Worm (Caenorhabditis elegans) whole organism, L1 larva: ENCODE data around the gene F44E2.6.
A peak's percentile ranks its signal among the peaks of the same experiment; 100 is the strongest.

Source experiments
- C34B4.2 ChIP-seq: sonication (generic microtip); optimal IDR thresholded peaks from 2 replicates; lab custom pipeline; 2017; ENCODE audit warnings: mild to moderate bottlenecking, missing genetic modification characterization, missing compliant biosample characterization
- F16B12.6 ChIP-seq: fragments of 150-350 bp; optimal IDR thresholded peaks from 2 replicates; lab custom pipeline; 2014; ENCODE audit warnings: missing biosample characterization, missing genetic modification characterization
- Y116A8C.19 ChIP-seq: sonication (generic microtip); optimal IDR thresholded peaks from 2 replicates; lab custom pipeline; 2016; ENCODE audit warnings: missing compliant biosample characterization, missing genetic modification characterization, borderline replicate concordance
- aha-1 ChIP-seq: fragments of 150-350 bp; optimal IDR thresholded peaks from 2 replicates; lab custom pipeline; 2014; ENCODE audit warnings: missing biosample characterization, missing genetic modification characterization
- alr-1 ChIP-seq: fragments of 200-800 bp; sonication (Bioruptor generic); optimal IDR thresholded peaks from 2 replicates; lab custom pipeline; 2018; ENCODE audit warnings: borderline replicate concordance, mild to moderate bottlenecking, missing genetic modification characterization, missing compliant biosample characterization
- aly-2 ChIP-seq: fragments of 150-350 bp; optimal IDR thresholded peaks from 2 replicates; lab custom pipeline; 2014; ENCODE audit warnings: missing biosample characterization, missing genetic modification characterization
- ama-1 ChIP-seq: fragments of 150-350 bp; optimal IDR thresholded peaks from 2 replicates; lab custom pipeline; 2014
- blmp-1 ChIP-seq: fragments of 150-350 bp; optimal IDR thresholded peaks from 2 replicates; lab custom pipeline; 2014; ENCODE audit warnings: missing biosample characterization, missing genetic modification characterization
- ceh-8 ChIP-seq: fragments of 200-800 bp; sonication (Bioruptor generic); optimal IDR thresholded peaks from 2 replicates; lab custom pipeline; 2018; ENCODE audit warnings: mild to moderate bottlenecking, missing genetic modification characterization, moderate library complexity, missing compliant biosample characterization
- ceh-82 ChIP-seq, 3 experiments: fragments of 150-350 bp in 1 of 3; sonication (generic microtip) in 2 of 3; optimal IDR thresholded peaks; 2 replicates each; lab custom pipeline; 2014 to 2017; ENCODE audit warnings: missing biosample characterization in 3 of 3, missing genetic modification characterization in 3 of 3
- ceh-90 ChIP-seq: sonication (generic microtip); optimal IDR thresholded peaks from 2 replicates; lab custom pipeline; 2016; ENCODE audit warnings: missing genetic modification characterization, missing compliant biosample characterization
- elt-2 ChIP-seq: sonication (generic microtip); optimal IDR thresholded peaks from 2 replicates; lab custom pipeline; 2016; ENCODE audit warnings: missing genetic modification characterization, mild to moderate bottlenecking, inconsistent platforms, missing compliant biosample characterization, missing genetic modification reagents
- elt-3 ChIP-seq, 6 experiments: fragments of 150-350 bp in 1 of 6; sonication (generic microtip); optimal IDR thresholded peaks; 2 replicates each; lab custom pipeline; 2017 to 2018; ENCODE audit warnings: missing biosample characterization in 6 of 6, missing genetic modification characterization in 6 of 6, inconsistent platforms in 1 of 6
- ets-5 ChIP-seq: fragments of 200-800 bp; sonication (Bioruptor generic); IDR thresholded peaks from 2 replicates; pipeline ENCODE4 v1.3.6; 2022; ENCODE audit warnings: missing genetic modification characterization, missing compliant biosample characterization
- fkh-4 ChIP-seq: sonication (generic microtip); optimal IDR thresholded peaks from 2 replicates; lab custom pipeline; 2016; ENCODE audit warnings: missing compliant biosample characterization, missing genetic modification characterization, borderline replicate concordance
- fos-1 ChIP-seq: fragments of 150-350 bp; optimal IDR thresholded peaks from 2 replicates; lab custom pipeline; 2014; ENCODE audit warnings: missing biosample characterization, missing genetic modification characterization
- grh-1 ChIP-seq: fragments of 200-800 bp; sonication (Bioruptor generic); IDR thresholded peaks from 2 replicates; pipeline ENCODE4 v1.3.6; 2022; ENCODE audit warnings: missing genetic modification reagents, missing genetic modification characterization, missing compliant biosample characterization
- hlh-17 ChIP-seq: fragments of 200-800 bp; sonication (Bioruptor generic); optimal IDR thresholded peaks from 2 replicates; lab custom pipeline; 2018; ENCODE audit warnings: missing genetic modification characterization, mild to moderate bottlenecking, missing compliant biosample characterization, moderate library complexity, borderline replicate concordance
- hlh-4 ChIP-seq: sonication (generic microtip); optimal IDR thresholded peaks from 2 replicates; lab custom pipeline; 2016; ENCODE audit warnings: mild to moderate bottlenecking, missing genetic modification characterization, missing compliant biosample characterization
- irx-1 ChIP-seq: sonication (generic microtip); optimal IDR thresholded peaks from 2 replicates; lab custom pipeline; 2016; ENCODE audit warnings: missing genetic modification characterization, missing compliant biosample characterization
- isw-1 ChIP-seq: fragments of 200-800 bp; sonication (Bioruptor generic); IDR thresholded peaks from 2 replicates; pipeline ENCODE4 v1.3.6; 2022; ENCODE audit warnings: missing genetic modification characterization, missing compliant biosample characterization
- jun-1 ChIP-seq: fragments of 150-350 bp; optimal IDR thresholded peaks from 2 replicates; lab custom pipeline; 2014; ENCODE audit warnings: missing biosample characterization, missing genetic modification reagents, missing genetic modification characterization
- lin-13 ChIP-seq: fragments of 150-350 bp; optimal IDR thresholded peaks from 2 replicates; lab custom pipeline; 2014; ENCODE audit warnings: missing biosample characterization, missing genetic modification reagents, missing genetic modification characterization
- lin-14 ChIP-seq: fragments of 200-800 bp; sonication (Bioruptor generic); optimal IDR thresholded peaks from 2 replicates; lab custom pipeline; 2018; ENCODE audit warnings: mild to moderate bottlenecking, missing genetic modification characterization, moderate library complexity, missing compliant biosample characterization
- lin-15B ChIP-seq: fragments of 150-350 bp; sonication (generic microtip); optimal IDR thresholded peaks from 3 replicates; lab custom pipeline; 2014; ENCODE audit warnings: missing biosample characterization, missing genetic modification characterization
- lin-35 ChIP-seq, 2 experiments: fragments of 150-350 bp; optimal IDR thresholded peaks; 2 replicates each; lab custom pipeline; 2014; ENCODE audit warnings: missing biosample characterization in 2 of 2, missing genetic modification characterization in 2 of 2, missing genetic modification reagents in 2 of 2
- lin-39 ChIP-seq: fragments of 150-350 bp; optimal IDR thresholded peaks from 2 replicates; lab custom pipeline; 2014; ENCODE audit warnings: missing biosample characterization, missing genetic modification reagents, missing genetic modification characterization
- lir-3 ChIP-seq: sonication (generic microtip); optimal IDR thresholded peaks from 2 replicates; lab custom pipeline; 2016; ENCODE audit warnings: mild to moderate bottlenecking, missing genetic modification characterization, moderate library complexity, missing compliant biosample characterization; ENCODE audit not compliant: poor library complexity
- mdl-1 ChIP-seq, 2 experiments: fragments of 150-350 bp; optimal IDR thresholded peaks; 2 replicates each; lab custom pipeline; 2014 to 2017; ENCODE audit warnings: missing biosample characterization in 2 of 2, missing genetic modification characterization in 2 of 2, inconsistent platforms in 1 of 2
- mef-2 ChIP-seq: fragments of 150-350 bp; optimal IDR thresholded peaks from 2 replicates; lab custom pipeline; 2014; ENCODE audit warnings: missing biosample characterization, missing genetic modification characterization
- mep-1 ChIP-seq: fragments of 150-350 bp; optimal IDR thresholded peaks from 2 replicates; lab custom pipeline; 2014; ENCODE audit warnings: missing biosample characterization, missing genetic modification characterization
- nhr-11 ChIP-seq: fragments of 150-350 bp; optimal IDR thresholded peaks from 2 replicates; lab custom pipeline; 2014; ENCODE audit warnings: missing biosample characterization, missing genetic modification characterization
- nhr-12 ChIP-seq: sonication (generic microtip); optimal IDR thresholded peaks from 2 replicates; lab custom pipeline; 2017; ENCODE audit warnings: missing biosample characterization, missing genetic modification characterization
- nhr-19 ChIP-seq: fragments of 200-800 bp; sonication (Bioruptor generic); conservative IDR thresholded peaks from 2 replicates; pipeline ENCODE4 v1.3.6; 2022; ENCODE audit warnings: missing genetic modification characterization, missing compliant biosample characterization
- nhr-71 ChIP-seq: sonication (generic microtip); optimal IDR thresholded peaks from 2 replicates; lab custom pipeline; 2016; ENCODE audit warnings: mild to moderate bottlenecking, missing genetic modification characterization, moderate library complexity, missing compliant biosample characterization
- nhr-77 ChIP-seq: fragments of 150-350 bp; optimal IDR thresholded peaks from 2 replicates; lab custom pipeline; 2014; ENCODE audit warnings: missing biosample characterization, missing genetic modification characterization
- nhr-84 ChIP-seq: sonication (generic microtip); optimal IDR thresholded peaks from 2 replicates; lab custom pipeline; 2017; ENCODE audit warnings: missing biosample characterization, missing genetic modification characterization
- pag-3 ChIP-seq: sonication (generic microtip); optimal IDR thresholded peaks from 2 replicates; lab custom pipeline; 2017; ENCODE audit warnings: missing genetic modification characterization, mild to moderate bottlenecking, missing compliant biosample characterization, antibody characterized with exemption, borderline replicate concordance; ENCODE audit not compliant: insufficient read depth
- pqm-1 ChIP-seq: sonication (generic microtip); optimal IDR thresholded peaks from 3 replicates; lab custom pipeline; 2017; ENCODE audit warnings: missing biosample characterization, missing genetic modification characterization
- rnt-1 ChIP-seq: sonication (generic microtip); optimal IDR thresholded peaks from 2 replicates; lab custom pipeline; 2016; ENCODE audit warnings: mild to moderate bottlenecking, missing genetic modification characterization, moderate library complexity, missing compliant biosample characterization
- skn-1 ChIP-seq: fragments of 150-350 bp; optimal IDR thresholded peaks from 2 replicates; lab custom pipeline; 2014; ENCODE audit warnings: missing biosample characterization, missing genetic modification characterization
- snpc-4 ChIP-seq: fragments of 150-350 bp; optimal IDR thresholded peaks from 2 replicates; lab custom pipeline; 2014; ENCODE audit warnings: missing biosample characterization, missing genetic modification characterization
- snu-23 ChIP-seq: sonication (generic microtip); optimal IDR thresholded peaks from 2 replicates; lab custom pipeline; 2016; ENCODE audit warnings: missing genetic modification characterization, missing compliant biosample characterization
- swsn-7 ChIP-seq: sonication (generic microtip); optimal IDR thresholded peaks from 2 replicates; lab custom pipeline; 2016; ENCODE audit warnings: missing genetic modification characterization, missing compliant biosample characterization
- tlp-1 ChIP-seq: fragments of 150-350 bp; optimal IDR thresholded peaks from 2 replicates; lab custom pipeline; 2014; ENCODE audit warnings: missing biosample characterization, missing genetic modification characterization
- unc-62 ChIP-seq: fragments of 150-350 bp; optimal IDR thresholded peaks from 2 replicates; lab custom pipeline; 2014; ENCODE audit warnings: missing biosample characterization, missing genetic modification reagents, missing genetic modification characterization
- unc-86 ChIP-seq: sonication (generic microtip); optimal IDR thresholded peaks from 2 replicates; lab custom pipeline; 2016; ENCODE audit warnings: missing genetic modification characterization, missing compliant biosample characterization
- vab-15 ChIP-seq: sonication (generic microtip); optimal IDR thresholded peaks from 2 replicates; lab custom pipeline; 2017; ENCODE audit warnings: missing genotype, mild to moderate bottlenecking, missing genetic modification characterization, missing compliant biosample characterization
- zag-1 ChIP-seq: fragments of 150-350 bp; optimal IDR thresholded peaks from 2 replicates; lab custom pipeline; 2014; ENCODE audit warnings: missing biosample characterization, missing genetic modification characterization
- zip-4 ChIP-seq: fragments of 200-800 bp; sonication (Bioruptor generic); optimal IDR thresholded peaks from 2 replicates; lab custom pipeline; 2018; ENCODE audit warnings: mild to moderate bottlenecking, missing genetic modification characterization, moderate library complexity, missing compliant biosample characterization
- ztf-11 ChIP-seq, 2 experiments: sonication (generic microtip); optimal IDR thresholded peaks; 2 replicates each; lab custom pipeline; 2016 to 2017; ENCODE audit warnings: missing genetic modification characterization in 2 of 2, missing biosample characterization in 1 of 2, missing compliant biosample characterization in 1 of 2

Gene F44E2.6

ce11 chrIII:8799964-8800795, 44.8 kb downstream of the F44E2.6 start, which contains the start of gene F54F2.6:
Gene F54F2.6 (minus strand): TSS chrIII:8800701.
- TF ChIP-seq hlh-4 (tag; lab: Kevin White, UChicago) (no peak), fos-1 (tag; lab: Kevin White, UChicago) (peak; percentile 92), elt-3 (tag; optimal IDR thresholded peaks at IDR 0.05; lab: Kevin White, UChicago) (peak in 1 of 6 experiments; percentile 23), rnt-1 (peak; percentile 86), F16B12.6 (tag; lab: Kevin White, UChicago) (peak; percentile 8), unc-86 (tag; lab: Kevin White, UChicago) (peak; percentile 98), grh-1 (peak; percentile 55; the same call in 1 of the 2 replicates), irx-1 (peak; percentile 89), pqm-1 (tag; lab: Kevin White, UChicago) (no peak), aly-2 (peak; percentile 74), nhr-19 (GFP tag; lab: Robert Waterston, UW) (peak; percentile 90), zag-1 (peak; percentile 71), lin-14 (GFP tag; lab: Kevin White, UChicago) (peak; percentile 100), lin-13 (GFP tag; lab: Kevin White, UChicago) (peak; percentile 90), nhr-12 (no peak), lin-15B (no peak), tlp-1 (tag; lab: Kevin White, UChicago) (no peak), vab-15 (tag; lab: Kevin White, UChicago) (peak; percentile 92), ceh-8 (GFP tag; lab: Kevin White, UChicago) (peak; percentile 67), fkh-4 (peak; percentile 79), mep-1 (tag; lab: Kevin White, UChicago) (peak; percentile 95), mdl-1 (tag; optimal IDR thresholded peaks at IDR 0.05; lab: Kevin White, UChicago) (peak; percentile 64 to 94), ets-5 (GFP tag; lab: Robert Waterston, UW) (no peak), ceh-82 (tag; optimal IDR thresholded peaks at IDR 0.05; lab: Kevin White, UChicago) (peak; percentile 74 to 86 (median 75)), unc-62 (GFP tag; lab: Kevin White, UChicago) (peak; percentile 69), hlh-17 (GFP tag; lab: Kevin White, UChicago) (no peak), jun-1 (tag; lab: Kevin White, UChicago) (peak; percentile 80), swsn-7 (tag; lab: Kevin White, UChicago) (peak; percentile 94), snu-23 (GFP tag; lab: Kevin White, UChicago) (peak; percentile 90), nhr-77 (tag; lab: Kevin White, UChicago) (peak; percentile 87), ama-1 (lab: Kevin White, UChicago) (no peak), aha-1 (peak; percentile 46), ceh-90 (tag; lab: Kevin White, UChicago) (peak; percentile 17), lin-35 (GFP tag; optimal IDR thresholded peaks at IDR 0.05; lab: Kevin White, UChicago) (peak; percentile 61 to 67), elt-2 (tag; lab: Kevin White, UChicago) (peak; percentile 71), C34B4.2 (tag; lab: Kevin White, UChicago) (no peak), skn-1 (tag; lab: Kevin White, UChicago) (no peak), Y116A8C.19 (tag; lab: Kevin White, UChicago) (no peak), isw-1 (GFP tag; lab: Robert Waterston, UW) (peak; percentile 73), nhr-11 (tag; lab: Kevin White, UChicago) (peak; percentile 86), blmp-1 (peak; percentile 84), pag-3 (tag; lab: Kevin White, UChicago) (no peak), nhr-84 (tag; lab: Kevin White, UChicago) (no peak), nhr-71 (tag; lab: Kevin White, UChicago) (peak; percentile 98), ztf-11 (tag; optimal IDR thresholded peaks at IDR 0.05; lab: Kevin White, UChicago) (peak in 1 of 2 experiments; percentile 61), lir-3 (peak; percentile 60), alr-1 (tag; lab: Kevin White, UChicago) (no peak), mef-2 (tag; lab: Kevin White, UChicago) (peak; percentile 84), zip-4 (GFP tag; lab: Kevin White, UChicago) (peak; percentile 53), lin-39 (tag; lab: Kevin White, UChicago) (peak; percentile 63), snpc-4 (tag; lab: Kevin White, UChicago) (peak; percentile 62)
